Worm (Caenorhabditis elegans) whole organism, early embryonic: ENCODE results near the gene K10G4.10.

Experiments
- F13C5.2 ChIP-seq: sonication (generic microtip); optimal IDR thresholded peaks from 2 replicates; lab custom pipeline; 2017; ENCODE audit warnings: mild to moderate bottlenecking, missing genetic modification characterization, inconsistent platforms, missing compliant biosample characterization
- ama-1 ChIP-seq: fragments of 150-350 bp; optimal IDR thresholded peaks from 2 replicates; lab custom pipeline; 2014
- ceh-13 ChIP-seq: fragments of 200-800 bp; sonication (Bioruptor generic); optimal IDR thresholded peaks from 2 replicates; lab custom pipeline; 2018; ENCODE audit warnings: mild to moderate bottlenecking, missing genetic modification characterization, missing compliant biosample characterization
- ceh-36 ChIP-seq: sonication (generic microtip); optimal IDR thresholded peaks from 2 replicates; lab custom pipeline; 2016; ENCODE audit warnings: missing genetic modification characterization, inconsistent platforms, missing compliant biosample characterization
- hmbx-1 ChIP-seq: sonication (generic microtip); optimal IDR thresholded peaks from 2 replicates; lab custom pipeline; 2016; ENCODE audit warnings: mild to moderate bottlenecking, missing genetic modification characterization, missing compliant biosample characterization
- hmg-4 ChIP-seq: fragments of 200-800 bp; sonication (Bioruptor generic); optimal IDR thresholded peaks from 2 replicates; lab custom pipeline; 2018; ENCODE audit warnings: mild to moderate bottlenecking, missing genetic modification characterization, missing compliant biosample characterization
- pes-1 ChIP-seq: fragments of 200-800 bp; sonication (Bioruptor generic); IDR thresholded peaks from 2 replicates; pipeline ENCODE4 v1.3.6; 2022; ENCODE audit warnings: missing genetic modification reagents, missing genetic modification characterization, missing compliant biosample characterization
- tbx-37 ChIP-seq: fragments of 200-800 bp; sonication (Bioruptor generic); conservative IDR thresholded peaks from 2 replicates; pipeline ENCODE4 v1.3.6; 2022; ENCODE audit warnings: missing genetic modification reagents, missing genetic modification characterization, missing compliant biosample characterization
- tra-4 ChIP-seq: sonication (generic microtip); optimal IDR thresholded peaks from 2 replicates; lab custom pipeline; 2017; ENCODE audit warnings: missing genetic modification characterization, missing compliant biosample characterization

DNA sequence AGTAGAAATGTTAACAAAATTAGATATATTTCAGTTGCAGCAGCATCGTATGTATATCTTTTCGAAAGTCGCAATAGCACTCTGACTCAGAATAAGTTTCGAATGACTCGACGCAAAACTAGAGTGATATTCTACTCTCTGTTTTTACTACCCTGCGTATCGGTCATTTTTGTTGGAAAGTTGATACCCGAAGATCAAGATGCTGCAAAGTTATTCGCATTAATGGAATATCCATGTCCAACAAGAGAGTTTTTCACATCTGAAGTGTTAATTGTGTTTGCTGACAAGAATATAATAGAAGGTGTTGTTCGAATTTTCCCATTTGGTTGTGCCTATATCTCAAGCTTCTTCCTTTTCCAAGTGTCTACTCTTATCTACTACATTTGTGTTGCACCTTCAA is 1.2 kb upstream of the K10G4.10 start:
- TF ChIP-seq ama-1 (lab: Kevin White, UChicago) (no peak), pes-1 (no peak), hmg-4 (GFP tag; lab: Kevin White, UChicago) (no peak), tra-4 (no peak), tbx-37 (no peak), ceh-36 (tag; lab: Kevin White, UChicago) (no peak), hmbx-1 (tag; lab: Kevin White, UChicago) (no peak), ceh-13 (GFP tag; lab: Kevin White, UChicago) (no peak), F13C5.2 (tag; lab: Kevin White, UChicago) (no peak)
